Worm (Caenorhabditis elegans): ENCODE measurements around the gene pges-2.

ce11 chrIV:10330962-10331361, 36.6 kb downstream of the pges-2 start:
- peak; percentile 62; the same call in 1 of the 2 replicates for TF ChIP-seq klf-2 (GFP tag; conservative IDR thresholded peaks at IDR 0.05)
- no peak for TF ChIP-seq ztf-29 (GFP tag; IDR thresholded peaks at IDR 0.05)
- no peak for TF ChIP-seq cog-1 (tag; optimal IDR thresholded peaks at IDR 0.05)
- no peak for TF ChIP-seq flt-1 (GFP tag; IDR thresholded peaks at IDR 0.05)
- 0 out of 2 replicates have a peak, but pooled peaks have one; percentile 39 for TF ChIP-seq ztf-23 (GFP tag; IDR thresholded peaks at IDR 0.05)
- TF ChIP-seq tab-1 (GFP tag; IDR thresholded peaks at IDR 0.05): no peak
- TF ChIP-seq T22C8.4 (GFP tag; IDR thresholded peaks at IDR 0.05): no peak
